Fruit fly (Drosophila melanogaster): ENCODE data around the gene Fur2.

Fur2 gene

DNA sequence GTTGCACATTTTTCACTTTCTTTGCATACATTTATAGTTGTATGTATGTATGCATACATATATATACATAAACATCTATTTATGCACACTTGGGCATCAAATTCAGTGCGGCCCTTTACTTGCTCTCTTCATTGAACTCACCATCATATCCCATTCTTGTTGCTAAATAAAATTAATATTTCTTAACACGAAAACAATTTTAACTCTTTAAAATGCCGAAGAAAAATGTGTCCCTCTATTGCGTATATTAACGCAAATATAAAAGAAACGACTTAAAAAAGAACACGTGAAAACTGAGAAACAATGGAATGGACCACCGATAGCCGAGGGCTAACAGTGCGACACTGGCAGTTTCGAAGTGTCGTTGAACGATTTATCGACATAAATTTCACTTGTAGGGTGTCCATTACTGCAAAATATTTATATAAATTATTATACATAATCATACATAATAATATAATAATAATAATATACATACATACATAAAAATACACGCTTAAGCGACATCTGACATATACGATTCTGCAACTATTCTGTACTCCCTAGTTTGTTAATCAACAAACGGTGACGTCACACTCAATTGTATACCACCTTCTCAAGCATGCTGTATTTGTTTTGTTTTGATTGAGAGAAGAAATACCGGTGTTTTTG, 14.1 kb upstream of the Fur2 start, which contains the start of the genes U2af50 and PIG-Q:
TSS of gene U2af50 (minus strand) at position 370 of the 651 bp plus-strand sequence.
TSS of gene PIG-Q (plus strand) at position 474 of the 651 bp plus-strand sequence.
- no peak for TF ChIP-seq psq (optimal IDR thresholded peaks at IDR 0.05)
- TF ChIP-seq CG8478 (optimal IDR thresholded peaks at IDR 0.05): no peak
- TF ChIP-seq EcR (GFP tag; optimal IDR thresholded peaks at IDR 0.05): no peak
- TF ChIP-seq pan (optimal IDR thresholded peaks at IDR 0.05): no peak
- TF ChIP-seq usp (GFP tag; optimal IDR thresholded peaks at IDR 0.05): no peak
- TF ChIP-seq Dll (optimal IDR thresholded peaks at IDR 0.05): no peak

- no peak for TF ChIP-seq CG8478 (optimal IDR thresholded peaks at IDR 0.05)
- no peak for TF ChIP-seq pan (optimal IDR thresholded peaks at IDR 0.05)
- no peak for TF ChIP-seq EcR (GFP tag; optimal IDR thresholded peaks at IDR 0.05)
- no peak for TF ChIP-seq Dll (optimal IDR thresholded peaks at IDR 0.05)
- no peak for TF ChIP-seq usp (GFP tag; optimal IDR thresholded peaks at IDR 0.05)
Observed at dm6 chrX:16361306-16361705, 11.6 kb upstream of the Fur2 start, which contains the start of gene nonA. TSS of gene nonA (plus strand) at chrX:16361569.

DNA sequence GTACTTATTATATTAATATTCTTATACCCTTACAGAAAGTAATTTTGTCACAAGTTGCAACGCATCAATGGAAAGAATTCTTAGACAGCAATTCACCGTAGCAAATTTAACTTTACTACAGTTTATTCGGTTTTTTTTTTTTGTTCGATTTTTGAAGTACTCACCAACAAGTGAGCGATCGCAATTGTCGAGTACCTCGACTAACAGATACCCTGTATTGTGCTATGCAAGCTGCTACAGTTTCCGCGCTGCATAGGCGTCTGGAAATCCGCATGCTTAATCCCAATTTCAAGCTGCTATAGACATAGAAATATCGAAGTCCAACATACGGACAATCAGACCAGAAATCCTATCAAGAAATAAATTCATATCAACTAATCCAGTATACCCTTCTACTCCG, 4.3 kb upstream of the Fur2 start:
- TF ChIP-seq psq (optimal IDR thresholded peaks at IDR 0.05): no peak
- no peak for TF ChIP-seq usp (GFP tag; optimal IDR thresholded peaks at IDR 0.05)
- no peak for TF ChIP-seq CG8478 (optimal IDR thresholded peaks at IDR 0.05)
- TF ChIP-seq EcR (GFP tag; optimal IDR thresholded peaks at IDR 0.05): no peak
- no peak for TF ChIP-seq pan (optimal IDR thresholded peaks at IDR 0.05)
- no peak for TF ChIP-seq Dll (optimal IDR thresholded peaks at IDR 0.05)

- TF ChIP-seq EcR (GFP tag; optimal IDR thresholded peaks at IDR 0.05) (no peak), CG8478 (optimal IDR thresholded peaks at IDR 0.05) (no peak), Dll (optimal IDR thresholded peaks at IDR 0.05) (no peak), pan (optimal IDR thresholded peaks at IDR 0.05) (no peak), psq (optimal IDR thresholded peaks at IDR 0.05) (no peak), usp (GFP tag; optimal IDR thresholded peaks at IDR 0.05) (no peak)
Observed at dm6 chrX:16371923-16372322, 963 bp upstream of the Fur2 start.

dm6 chrX:16373541-16373940, 655 bp downstream of the Fur2 start:
- no peak for TF ChIP-seq Dll (optimal IDR thresholded peaks at IDR 0.05)
- no peak for TF ChIP-seq CG8478 (optimal IDR thresholded peaks at IDR 0.05)
- TF ChIP-seq psq (optimal IDR thresholded peaks at IDR 0.05): no peak
- no peak for TF ChIP-seq usp (GFP tag; optimal IDR thresholded peaks at IDR 0.05)

DNA sequence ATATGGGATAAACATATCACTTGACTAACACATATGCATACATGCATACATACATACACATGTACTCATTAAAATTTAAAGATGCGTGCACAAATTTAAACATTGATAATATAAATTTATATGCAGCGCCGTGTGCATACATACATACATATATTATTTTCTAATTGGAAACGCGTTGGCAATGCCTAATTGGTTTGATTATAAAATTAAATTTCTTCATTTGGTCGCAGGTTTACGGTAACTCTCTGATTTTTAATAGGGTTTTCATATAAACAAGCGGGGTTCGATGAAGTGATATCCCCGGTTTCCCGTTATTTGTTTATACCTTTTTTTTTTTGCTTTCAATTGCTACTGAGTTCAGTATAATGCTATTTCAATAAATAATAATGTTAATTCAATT, 1.2 kb downstream of the Fur2 start:
- TF ChIP-seq EcR (GFP tag; optimal IDR thresholded peaks at IDR 0.05) (no peak), usp (GFP tag; optimal IDR thresholded peaks at IDR 0.05) (no peak), psq (optimal IDR thresholded peaks at IDR 0.05) (no peak), Dll (optimal IDR thresholded peaks at IDR 0.05) (no peak), CG8478 (optimal IDR thresholded peaks at IDR 0.05) (no peak), pan (optimal IDR thresholded peaks at IDR 0.05) (no peak)

DNA sequence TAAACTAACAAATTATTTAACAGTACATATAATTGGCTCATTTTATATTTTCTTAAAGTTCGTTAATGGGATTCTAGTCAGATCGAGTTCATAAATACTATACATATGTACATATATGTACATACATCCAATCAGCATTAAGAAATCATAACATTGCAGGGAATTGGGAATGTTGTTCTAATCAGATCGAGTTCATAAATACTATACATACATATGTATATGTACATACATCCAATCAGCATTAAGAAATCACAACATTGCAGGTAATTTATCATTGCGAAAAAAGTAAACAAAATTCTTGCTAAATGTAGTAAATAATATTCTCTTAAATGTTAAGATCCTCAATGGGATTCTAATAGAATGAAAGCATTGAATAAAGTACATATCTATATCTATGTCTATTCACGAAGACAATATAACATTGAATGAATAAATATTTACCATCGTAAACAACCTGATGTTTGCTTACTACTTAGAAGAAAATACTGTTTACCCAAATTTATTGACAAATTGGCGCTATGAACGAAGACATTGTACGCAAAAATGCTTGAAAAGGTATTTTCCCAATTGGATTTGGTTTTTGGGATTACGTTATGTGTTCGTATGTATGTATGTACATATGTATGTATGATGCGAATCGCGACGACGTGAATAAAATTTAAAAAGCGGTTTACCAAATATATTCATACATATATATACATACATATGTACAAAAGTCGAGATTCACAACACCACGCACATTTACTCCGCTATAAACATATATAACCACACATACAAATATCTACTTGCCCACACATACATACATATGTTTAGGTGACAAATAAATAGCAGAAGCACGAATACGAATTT, 11.0 kb downstream of the Fur2 start:
- TF ChIP-seq CG8478 (optimal IDR thresholded peaks at IDR 0.05) (no peak), EcR (GFP tag; optimal IDR thresholded peaks at IDR 0.05) (no peak), usp (GFP tag; optimal IDR thresholded peaks at IDR 0.05) (no peak), pan (optimal IDR thresholded peaks at IDR 0.05) (no peak), psq (optimal IDR thresholded peaks at IDR 0.05) (no peak), Dll (optimal IDR thresholded peaks at IDR 0.05) (no peak)

DNA sequence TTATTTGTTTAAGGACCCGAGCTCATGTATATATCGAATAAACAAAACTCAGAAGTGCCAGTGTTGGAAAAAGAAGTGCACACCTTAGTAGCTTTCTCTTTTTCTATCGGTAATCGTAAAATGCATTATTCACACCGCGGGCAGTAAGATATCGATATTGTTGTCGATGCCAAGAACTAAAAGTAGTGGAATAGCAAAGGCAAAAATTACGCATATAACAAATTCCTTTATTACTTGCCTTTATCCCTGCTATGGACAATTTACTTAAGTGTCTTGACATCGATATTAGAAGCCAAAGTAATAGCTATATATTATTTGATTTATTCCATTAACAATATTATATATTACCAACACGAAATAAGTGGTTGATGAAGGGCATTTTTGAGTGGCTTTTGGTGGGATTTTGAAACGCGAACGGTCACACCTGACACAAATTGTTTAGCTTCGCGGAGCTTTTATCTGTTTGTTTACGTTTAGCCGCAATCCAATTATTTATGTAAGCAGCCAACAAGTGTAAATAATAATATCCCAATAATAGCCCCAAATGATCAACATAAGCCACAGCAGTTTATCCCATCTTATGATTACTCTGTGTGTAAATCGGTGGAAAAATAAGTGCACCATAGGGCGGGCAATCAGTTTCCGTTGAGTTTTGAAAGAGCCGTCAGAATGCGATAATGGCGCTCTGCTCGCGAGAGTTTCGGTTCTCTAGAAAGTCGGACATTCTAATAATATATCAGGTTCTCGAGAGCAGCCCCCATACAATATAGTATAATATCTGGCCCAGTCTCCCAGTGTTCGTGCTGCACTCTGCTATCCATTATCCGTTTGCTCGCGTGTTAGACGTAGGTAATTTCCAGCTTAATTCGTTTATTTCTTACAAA, 12.2 kb downstream of the Fur2 start, which contains the start of the genes CG9992 and CG4239:
TSS of gene CG9992 (minus strand) at position 66 of the 884 bp plus-strand sequence.
TSS of gene CG4239 (plus strand) at position 436 of the 884 bp plus-strand sequence.
- TF ChIP-seq EcR (GFP tag; optimal IDR thresholded peaks at IDR 0.05): no peak
- no peak for TF ChIP-seq pan (optimal IDR thresholded peaks at IDR 0.05)
- no peak for TF ChIP-seq usp (GFP tag; optimal IDR thresholded peaks at IDR 0.05)
- no peak for TF ChIP-seq psq (optimal IDR thresholded peaks at IDR 0.05)
- no peak for TF ChIP-seq CG8478 (optimal IDR thresholded peaks at IDR 0.05)
- TF ChIP-seq Dll (optimal IDR thresholded peaks at IDR 0.05): no peak

DNA sequence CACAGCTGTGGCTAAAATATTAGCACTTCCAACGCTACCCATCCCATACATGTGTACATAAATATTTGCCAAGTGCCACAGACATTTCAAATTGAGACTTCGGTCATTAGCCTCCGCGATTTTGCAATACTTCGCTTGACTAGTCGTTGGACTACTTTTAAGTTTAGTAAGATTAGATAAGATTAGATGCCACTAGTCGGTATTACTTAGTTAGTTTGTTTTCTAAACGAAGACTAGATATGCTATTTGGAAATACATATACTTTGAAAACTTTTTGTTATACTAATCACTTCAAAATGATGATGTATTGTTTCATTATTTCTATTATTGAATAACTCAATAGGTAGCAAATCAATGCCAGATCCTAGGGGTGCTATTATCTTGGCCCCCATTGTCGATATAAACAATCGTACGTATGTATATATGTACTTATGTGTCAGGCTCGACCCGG, 13.1 kb downstream of the Fur2 start:
- TF ChIP-seq CG8478 (optimal IDR thresholded peaks at IDR 0.05): no peak
- TF ChIP-seq psq (optimal IDR thresholded peaks at IDR 0.05): no peak
- TF ChIP-seq usp (GFP tag; optimal IDR thresholded peaks at IDR 0.05): no peak
- no peak for TF ChIP-seq EcR (GFP tag; optimal IDR thresholded peaks at IDR 0.05)
- no peak for TF ChIP-seq Dll (optimal IDR thresholded peaks at IDR 0.05)
- TF ChIP-seq pan (optimal IDR thresholded peaks at IDR 0.05): no peak

DNA sequence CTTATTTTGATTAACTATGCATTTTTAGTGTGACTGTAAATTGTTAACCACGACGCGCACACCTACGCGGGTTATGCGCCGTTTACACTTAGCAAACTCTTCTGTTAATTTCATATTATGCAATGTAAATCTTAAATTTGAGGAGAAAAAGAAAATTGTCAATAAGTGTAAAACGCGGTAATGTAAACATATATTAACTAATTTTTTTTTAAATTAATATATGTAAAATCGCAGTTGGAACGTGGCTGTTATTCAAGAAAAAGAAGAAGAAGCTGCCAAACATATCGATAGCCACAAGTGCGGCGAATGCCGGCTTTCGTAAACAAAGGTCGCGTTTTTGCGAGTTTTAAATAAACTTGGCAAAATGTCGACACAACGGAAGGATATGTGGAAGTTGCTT, 18.5 kb downstream of the Fur2 start, which contains the start of the genes TH1 and mei-41:
TSS of gene TH1 (minus strand) at position 42 of the 400 bp plus-strand sequence.
TSS of gene mei-41 (plus strand) at position 302 of the 400 bp plus-strand sequence.
- no peak for TF ChIP-seq Dll (optimal IDR thresholded peaks at IDR 0.05)

DNA sequence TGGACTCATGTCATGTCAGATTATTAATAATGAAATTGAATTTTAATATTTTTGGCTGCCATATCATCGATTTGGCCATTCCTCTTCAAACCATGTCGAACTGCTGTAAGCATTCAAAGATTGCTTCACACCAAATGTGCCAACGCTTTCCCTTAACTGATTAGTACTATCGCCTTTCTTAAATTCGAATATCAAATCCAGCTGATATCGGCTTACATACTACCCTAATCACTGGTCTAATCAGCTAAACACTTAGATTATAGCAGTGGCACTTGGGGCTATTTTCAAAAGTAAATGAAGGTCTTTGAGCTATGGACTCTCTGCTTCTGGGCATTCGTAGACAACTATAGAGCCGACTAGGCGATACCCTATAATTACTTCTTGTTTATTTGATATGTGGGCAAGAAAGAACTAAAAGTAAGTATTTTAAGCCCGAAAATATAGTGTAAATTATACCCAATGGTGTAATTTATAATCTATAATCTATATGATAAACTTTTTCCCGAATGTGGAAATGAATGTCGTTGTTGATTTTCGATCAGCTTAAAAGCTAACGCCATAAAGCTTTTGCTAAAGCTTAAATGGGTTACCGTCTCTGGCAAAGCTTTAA, 31.0 kb downstream of the Fur2 start:
- TF ChIP-seq EcR (GFP tag; optimal IDR thresholded peaks at IDR 0.05) (no peak), usp (GFP tag; optimal IDR thresholded peaks at IDR 0.05) (no peak), Dll (optimal IDR thresholded peaks at IDR 0.05) (no peak), pan (optimal IDR thresholded peaks at IDR 0.05) (no peak), CG8478 (optimal IDR thresholded peaks at IDR 0.05) (no peak), psq (optimal IDR thresholded peaks at IDR 0.05) (no peak)

All from whole organism.